Worm (Caenorhabditis elegans): ENCODE measurements around the gene D1086.5.

DNA sequence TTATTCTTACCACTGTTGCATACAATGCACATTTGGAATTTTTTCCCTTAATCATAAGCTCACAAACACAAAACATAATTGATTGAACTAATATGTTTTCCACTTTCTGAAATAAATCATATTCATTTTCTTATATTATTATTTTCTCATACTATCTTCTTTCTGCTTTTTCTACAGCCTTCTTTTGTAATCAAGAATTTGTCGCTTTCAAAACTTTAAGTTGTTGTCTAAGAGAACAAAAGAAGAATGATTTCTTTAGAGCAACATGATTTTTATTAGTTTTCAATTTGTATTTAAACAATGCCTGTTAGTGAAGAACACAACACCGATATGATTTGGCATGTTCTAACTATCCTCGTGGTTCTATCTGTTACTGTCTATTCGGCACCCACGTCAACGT, 6.2 kb downstream of the D1086.5 start, which contains the start of gene D1086.7:
- TF ChIP-seq egl-44 (GFP tag; IDR thresholded peaks at IDR 0.05) (no peak), ceh-91 (GFP tag; IDR thresholded peaks at IDR 0.05) (no peak), F49E8.2 (tag; optimal IDR thresholded peaks at IDR 0.05; ENCODE audit: insufficient read depth) (no peak), hlh-12 (tag; optimal IDR thresholded peaks at IDR 0.05) (no peak), ets-4 (GFP tag; optimal IDR thresholded peaks at IDR 0.05) (no peak), die-1 (tag; optimal IDR thresholded peaks at IDR 0.05) (no peak), Y95B8A.8 (GFP tag; IDR thresholded peaks at IDR 0.05) (no peak), pha-4 (tag; optimal IDR thresholded peaks at IDR 0.05) (no peak), rec-8 (tag; optimal IDR thresholded peaks at IDR 0.05) (no peak), nfya-2 (GFP tag; IDR thresholded peaks at IDR 0.05) (no peak)

Data from whole organism, young adult.